Worm (Caenorhabditis elegans) whole organism, L1 larva: ENCODE measurements around the gene lcmt-1.

Experiments
- C04F5.9 ChIP-seq: sonication (generic microtip); optimal IDR thresholded peaks from 2 replicates; lab custom pipeline; 2016; ENCODE audit warnings: missing genetic modification characterization, missing compliant biosample characterization
- Y116A8C.19 ChIP-seq: sonication (generic microtip); optimal IDR thresholded peaks from 2 replicates; lab custom pipeline; 2016; ENCODE audit warnings: missing compliant biosample characterization, missing genetic modification characterization, borderline replicate concordance
- aha-1 ChIP-seq: fragments of 150-350 bp; optimal IDR thresholded peaks from 2 replicates; lab custom pipeline; 2014; ENCODE audit warnings: missing biosample characterization, missing genetic modification characterization
- alr-1 ChIP-seq: fragments of 200-800 bp; sonication (Bioruptor generic); optimal IDR thresholded peaks from 2 replicates; lab custom pipeline; 2018; ENCODE audit warnings: borderline replicate concordance, mild to moderate bottlenecking, missing genetic modification characterization, missing compliant biosample characterization
- ceh-82 ChIP-seq, 3 experiments: fragments of 150-350 bp in 1 of 3; sonication (generic microtip) in 2 of 3; optimal IDR thresholded peaks; 2 replicates each; lab custom pipeline; 2014 to 2017; ENCODE audit warnings: missing biosample characterization in 3 of 3, missing genetic modification characterization in 3 of 3
- ceh-88 ChIP-seq: fragments of 200-800 bp; sonication (Bioruptor generic); IDR thresholded peaks from 2 replicates; pipeline ENCODE4 v1.3.6; 2022; ENCODE audit warnings: missing genetic modification characterization, missing compliant biosample characterization
- ceh-90 ChIP-seq: sonication (generic microtip); optimal IDR thresholded peaks from 2 replicates; lab custom pipeline; 2016; ENCODE audit warnings: missing genetic modification characterization, missing compliant biosample characterization
- dpl-1 ChIP-seq, 3 experiments: fragments of 150-350 bp in 2 of 3; sonication (generic microtip) in 1 of 3; optimal IDR thresholded peaks; 2 replicates each; lab custom pipeline; 2014 to 2017; ENCODE audit warnings: missing biosample characterization in 3 of 3, missing genetic modification characterization in 3 of 3, missing genetic modification reagents in 3 of 3
- dsc-1 ChIP-seq: sonication (generic microtip); optimal IDR thresholded peaks from 2 replicates; lab custom pipeline; 2016; ENCODE audit warnings: mild to moderate bottlenecking, missing genetic modification characterization, missing compliant biosample characterization
- efl-1 ChIP-seq, 4 experiments: fragments of 150-350 bp; optimal IDR thresholded peaks in 3 of 4; peaks in 1 of 4; 1 replicate in 1 of 4; 2 replicates in 3 of 4; lab custom pipeline; 2014; ENCODE audit warnings: missing biosample characterization in 2 of 4, missing genetic modification characterization in 2 of 4, missing genetic modification reagents in 2 of 4
- elt-2 ChIP-seq: sonication (generic microtip); optimal IDR thresholded peaks from 2 replicates; lab custom pipeline; 2016; ENCODE audit warnings: missing genetic modification characterization, mild to moderate bottlenecking, inconsistent platforms, missing compliant biosample characterization, missing genetic modification reagents
- elt-3 ChIP-seq, 6 experiments: fragments of 150-350 bp in 1 of 6; sonication (generic microtip); optimal IDR thresholded peaks; 2 replicates each; lab custom pipeline; 2017 to 2018; ENCODE audit warnings: missing biosample characterization in 6 of 6, missing genetic modification characterization in 6 of 6, inconsistent platforms in 1 of 6
- ets-5 ChIP-seq: fragments of 200-800 bp; sonication (Bioruptor generic); IDR thresholded peaks from 2 replicates; pipeline ENCODE4 v1.3.6; 2022; ENCODE audit warnings: missing genetic modification characterization, missing compliant biosample characterization
- fkh-4 ChIP-seq: sonication (generic microtip); optimal IDR thresholded peaks from 2 replicates; lab custom pipeline; 2016; ENCODE audit warnings: missing compliant biosample characterization, missing genetic modification characterization, borderline replicate concordance
- fkh-8 ChIP-seq: sonication (generic microtip); optimal IDR thresholded peaks from 2 replicates; lab custom pipeline; 2016; ENCODE audit warnings: mild to moderate bottlenecking, missing genetic modification characterization, missing compliant biosample characterization
- grh-1 ChIP-seq: fragments of 200-800 bp; sonication (Bioruptor generic); IDR thresholded peaks from 2 replicates; pipeline ENCODE4 v1.3.6; 2022; ENCODE audit warnings: missing genetic modification reagents, missing genetic modification characterization, missing compliant biosample characterization
- hlh-4 ChIP-seq: sonication (generic microtip); optimal IDR thresholded peaks from 2 replicates; lab custom pipeline; 2016; ENCODE audit warnings: mild to moderate bottlenecking, missing genetic modification characterization, missing compliant biosample characterization
- hpl-2 ChIP-seq: fragments of 150-350 bp; optimal IDR thresholded peaks from 2 replicates; lab custom pipeline; 2014; ENCODE audit warnings: missing biosample characterization, missing genetic modification reagents, missing genetic modification characterization
- irx-1 ChIP-seq: sonication (generic microtip); optimal IDR thresholded peaks from 2 replicates; lab custom pipeline; 2016; ENCODE audit warnings: missing genetic modification characterization, missing compliant biosample characterization
- lin-14 ChIP-seq: fragments of 200-800 bp; sonication (Bioruptor generic); optimal IDR thresholded peaks from 2 replicates; lab custom pipeline; 2018; ENCODE audit warnings: mild to moderate bottlenecking, missing genetic modification characterization, moderate library complexity, missing compliant biosample characterization
- lin-35 ChIP-seq, 2 experiments: fragments of 150-350 bp; optimal IDR thresholded peaks; 2 replicates each; lab custom pipeline; 2014; ENCODE audit warnings: missing biosample characterization in 2 of 2, missing genetic modification characterization in 2 of 2, missing genetic modification reagents in 2 of 2
- lin-39 ChIP-seq: fragments of 150-350 bp; optimal IDR thresholded peaks from 2 replicates; lab custom pipeline; 2014; ENCODE audit warnings: missing biosample characterization, missing genetic modification reagents, missing genetic modification characterization
- mab-9 ChIP-seq: fragments of 200-800 bp; sonication (Bioruptor generic); IDR thresholded peaks from 2 replicates; pipeline ENCODE4 v1.3.6; 2022; ENCODE audit warnings: missing genetic modification reagents, missing genetic modification characterization, missing compliant biosample characterization
- mdl-1 ChIP-seq, 2 experiments: fragments of 150-350 bp; optimal IDR thresholded peaks; 2 replicates each; lab custom pipeline; 2014 to 2017; ENCODE audit warnings: missing biosample characterization in 2 of 2, missing genetic modification characterization in 2 of 2, inconsistent platforms in 1 of 2
- mef-2 ChIP-seq: fragments of 150-350 bp; optimal IDR thresholded peaks from 2 replicates; lab custom pipeline; 2014; ENCODE audit warnings: missing biosample characterization, missing genetic modification characterization
- mep-1 ChIP-seq: fragments of 150-350 bp; optimal IDR thresholded peaks from 2 replicates; lab custom pipeline; 2014; ENCODE audit warnings: missing biosample characterization, missing genetic modification characterization
- nhr-19 ChIP-seq: fragments of 200-800 bp; sonication (Bioruptor generic); conservative IDR thresholded peaks from 2 replicates; pipeline ENCODE4 v1.3.6; 2022; ENCODE audit warnings: missing genetic modification characterization, missing compliant biosample characterization
- nhr-20 ChIP-seq: sonication (generic microtip); optimal IDR thresholded peaks from 2 replicates; lab custom pipeline; 2016; ENCODE audit warnings: mild to moderate bottlenecking, missing genetic modification characterization, missing compliant biosample characterization
- nhr-71 ChIP-seq: sonication (generic microtip); optimal IDR thresholded peaks from 2 replicates; lab custom pipeline; 2016; ENCODE audit warnings: mild to moderate bottlenecking, missing genetic modification characterization, moderate library complexity, missing compliant biosample characterization
- nhr-76 ChIP-seq: sonication (generic microtip); optimal IDR thresholded peaks from 2 replicates; lab custom pipeline; 2017; ENCODE audit warnings: missing biosample characterization, missing genetic modification characterization
- nhr-77 ChIP-seq: fragments of 150-350 bp; optimal IDR thresholded peaks from 2 replicates; lab custom pipeline; 2014; ENCODE audit warnings: missing biosample characterization, missing genetic modification characterization
- nhr-85 ChIP-seq: sonication (generic microtip); peaks from one replicate; lab custom pipeline; 2016; ENCODE audit warnings: missing genetic modification characterization, inconsistent platforms, missing compliant biosample characterization
- skn-1 ChIP-seq: fragments of 150-350 bp; optimal IDR thresholded peaks from 2 replicates; lab custom pipeline; 2014; ENCODE audit warnings: missing biosample characterization, missing genetic modification characterization
- snu-23 ChIP-seq: sonication (generic microtip); optimal IDR thresholded peaks from 2 replicates; lab custom pipeline; 2016; ENCODE audit warnings: missing genetic modification characterization, missing compliant biosample characterization
- sox-4 ChIP-seq: sonication (generic microtip); optimal IDR thresholded peaks from 2 replicates; lab custom pipeline; 2016; ENCODE audit warnings: missing genetic modification characterization, missing compliant biosample characterization
- sptf-1 ChIP-seq: fragments of 150-350 bp; optimal IDR thresholded peaks from 2 replicates; lab custom pipeline; 2014; ENCODE audit warnings: missing biosample characterization, missing genetic modification characterization
- tbx-2 ChIP-seq: sonication (generic microtip); optimal IDR thresholded peaks from 2 replicates; lab custom pipeline; 2016; ENCODE audit warnings: missing genetic modification characterization, missing compliant biosample characterization
- tlp-1 ChIP-seq: fragments of 150-350 bp; optimal IDR thresholded peaks from 2 replicates; lab custom pipeline; 2014; ENCODE audit warnings: missing biosample characterization, missing genetic modification characterization
- unc-62 ChIP-seq: fragments of 150-350 bp; optimal IDR thresholded peaks from 2 replicates; lab custom pipeline; 2014; ENCODE audit warnings: missing biosample characterization, missing genetic modification reagents, missing genetic modification characterization
- vab-15 ChIP-seq: sonication (generic microtip); optimal IDR thresholded peaks from 2 replicates; lab custom pipeline; 2017; ENCODE audit warnings: missing genotype, mild to moderate bottlenecking, missing genetic modification characterization, missing compliant biosample characterization
- xbp-1 ChIP-seq: sonication (generic microtip); optimal IDR thresholded peaks from 2 replicates; lab custom pipeline; 2016; ENCODE audit warnings: missing genetic modification characterization, missing compliant biosample characterization
- zag-1 ChIP-seq: fragments of 150-350 bp; optimal IDR thresholded peaks from 2 replicates; lab custom pipeline; 2014; ENCODE audit warnings: missing biosample characterization, missing genetic modification characterization
- ztf-4 ChIP-seq: fragments of 150-350 bp; optimal IDR thresholded peaks from 2 replicates; lab custom pipeline; 2014; ENCODE audit warnings: missing biosample characterization, missing genetic modification characterization

Gene lcmt-1

DNA sequence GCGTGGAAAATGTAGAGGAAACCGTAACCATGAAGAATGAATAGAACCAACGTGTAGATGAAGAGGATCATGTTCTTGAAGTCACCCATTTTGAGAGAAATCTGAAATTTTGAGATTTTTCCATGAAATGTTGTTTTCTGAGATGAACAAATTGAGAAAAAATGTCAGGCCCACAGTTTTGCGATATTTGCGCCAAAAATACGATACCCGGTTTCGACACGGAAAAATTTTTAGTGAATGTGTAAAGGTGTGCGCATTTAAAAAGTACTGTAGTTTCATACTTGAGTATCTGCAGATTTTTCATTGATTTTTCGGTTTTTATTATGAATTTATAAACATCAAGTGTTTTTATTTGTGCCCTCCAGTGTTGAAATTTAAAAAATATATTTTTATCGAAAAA is 41.0 kb upstream of the lcmt-1 start, which contains the start of gene R10E4.9:
R10E4.9 (minus strand) TSS at position 101 of the 400 bp plus-strand sequence.
- no peak for TF ChIP-seq vab-15 (tag; lab: Kevin White, UChicago)
- no peak for TF ChIP-seq ets-5 (GFP tag; lab: Robert Waterston, UW)
- no peak for TF ChIP-seq efl-1 (optimal IDR thresholded peaks at IDR 0.05; lab: Kevin White, UChicago)
- TF ChIP-seq efl-1 (GFP tag; optimal IDR thresholded peaks at IDR 0.05 in 1 of 2; lab: Kevin White, UChicago): no peak
- TF ChIP-seq xbp-1: no peak
- TF ChIP-seq unc-62 (GFP tag; lab: Kevin White, UChicago): no peak
- TF ChIP-seq dsc-1 (tag; lab: Kevin White, UChicago): no peak
- TF ChIP-seq snu-23: no peak
- no peak for TF ChIP-seq grh-1 (GFP tag; lab: Robert Waterston, UW)
- no peak for TF ChIP-seq hlh-4 (tag; lab: Kevin White, UChicago)
- no peak for TF ChIP-seq ceh-88
- no peak for TF ChIP-seq sox-4
- TF ChIP-seq, all 84 proteins: peak for 0

DNA sequence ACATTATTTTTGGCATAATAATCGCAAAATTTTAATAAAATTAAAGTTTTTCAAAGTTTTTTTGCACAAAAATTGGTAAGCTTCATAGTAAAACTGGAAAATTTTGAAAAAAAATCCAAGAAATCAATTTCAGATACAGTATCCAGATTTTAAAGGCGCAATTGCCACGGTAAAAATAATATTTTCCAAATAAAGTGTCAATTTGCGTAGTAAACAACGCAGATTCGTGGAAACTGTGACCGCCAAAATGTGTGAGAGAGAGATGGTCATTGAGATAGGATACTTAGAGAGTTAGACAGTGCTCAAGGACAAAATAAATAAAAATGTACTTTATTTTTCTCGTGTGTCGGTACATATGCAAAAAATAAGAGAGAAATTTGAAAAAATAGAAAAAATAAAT is 40.5 kb upstream of the lcmt-1 start:
- TF ChIP-seq nhr-85 (tag; lab: Kevin White, UChicago): peak; percentile 73
- TF ChIP-seq mep-1 (tag; lab: Kevin White, UChicago): peak; percentile 52
- TF ChIP-seq nhr-76 (tag; lab: Kevin White, UChicago): no peak
- no peak for TF ChIP-seq efl-1 (optimal IDR thresholded peaks at IDR 0.05; lab: Kevin White, UChicago)
- peak in 1 of 2 experiments; percentile 88 for TF ChIP-seq efl-1 (GFP tag; optimal IDR thresholded peaks at IDR 0.05 in 1 of 2; lab: Kevin White, UChicago)
- TF ChIP-seq dsc-1 (tag; lab: Kevin White, UChicago): no peak
- TF ChIP-seq nhr-20: peak; percentile 4

ce11 chrIII:4309303-4309702 is 33.9 kb upstream of the lcmt-1 start:
- no peak for TF ChIP-seq aha-1
- TF ChIP-seq lin-14 (GFP tag; lab: Kevin White, UChicago): no peak
- no peak for TF ChIP-seq nhr-71 (tag; lab: Kevin White, UChicago)
- TF ChIP-seq nhr-77 (tag; lab: Kevin White, UChicago): no peak
- no peak for TF ChIP-seq fkh-8 (tag; lab: Kevin White, UChicago)
- no peak for TF ChIP-seq Y116A8C.19 (tag; lab: Kevin White, UChicago)
- no peak for TF ChIP-seq elt-2 (tag; lab: Kevin White, UChicago)
- no peak for TF ChIP-seq lin-35 (GFP tag; optimal IDR thresholded peaks at IDR 0.05; lab: Kevin White, UChicago)
- TF ChIP-seq irx-1 (tag; lab: Kevin White, UChicago): no peak
- TF ChIP-seq ceh-82 (tag; optimal IDR thresholded peaks at IDR 0.05; lab: Kevin White, UChicago): no peak

- TF ChIP-seq zag-1 (tag; lab: Kevin White, UChicago): no peak
- TF ChIP-seq lin-39 (tag; lab: Kevin White, UChicago): no peak
- TF ChIP-seq hlh-4 (tag; lab: Kevin White, UChicago): no peak
- peak; percentile 91 for TF ChIP-seq snu-23
- no peak for TF ChIP-seq sox-4
- TF ChIP-seq tbx-2 (tag; lab: Kevin White, UChicago): peak; percentile 75
- TF ChIP-seq lin-35 (GFP tag; optimal IDR thresholded peaks at IDR 0.05; lab: Kevin White, UChicago): peak; percentile 73 to 87
- TF ChIP-seq dpl-1 (GFP tag; optimal IDR thresholded peaks at IDR 0.05; lab: Kevin White, UChicago): peak; percentile 71 to 76 (median 73)
- peak; percentile 82 for TF ChIP-seq xbp-1
- TF ChIP-seq nhr-76 (tag; lab: Kevin White, UChicago): no peak
- TF ChIP-seq nhr-77 (tag; lab: Kevin White, UChicago): peak; percentile 39
- TF ChIP-seq mep-1 (tag; lab: Kevin White, UChicago): peak; percentile 86
- no peak for TF ChIP-seq mab-9 (GFP tag; lab: Robert Waterston, UW)
- no peak for TF ChIP-seq alr-1 (tag; lab: Kevin White, UChicago)
- no peak for TF ChIP-seq mef-2 (tag; lab: Kevin White, UChicago)
- no peak; the same call in none of the 2 replicates for TF ChIP-seq nhr-19 (GFP tag; lab: Robert Waterston, UW)
- no peak for TF ChIP-seq sptf-1 (tag; lab: Kevin White, UChicago)
- TF ChIP-seq hpl-2 (GFP tag; lab: Kevin White, UChicago): peak; percentile 6
- no peak for TF ChIP-seq ztf-4 (tag; lab: Kevin White, UChicago)
- TF ChIP-seq fkh-4 (tag; lab: Kevin White, UChicago): no peak
- no peak for TF ChIP-seq ceh-90 (tag; lab: Kevin White, UChicago)
- peak; percentile 72 for TF ChIP-seq skn-1 (tag; lab: Kevin White, UChicago)
- no peak for TF ChIP-seq C04F5.9 (tag; lab: Kevin White, UChicago)
- no peak for TF ChIP-seq lin-14 (GFP tag; lab: Kevin White, UChicago)
- TF ChIP-seq elt-3 (tag; optimal IDR thresholded peaks at IDR 0.05; lab: Kevin White, UChicago): peak in 1 of 6 experiments; percentile 84
- peak; percentile 83 for TF ChIP-seq fkh-8 (tag; lab: Kevin White, UChicago)
- peak in 1 of 2 experiments; percentile 88 for TF ChIP-seq mdl-1 (tag; optimal IDR thresholded peaks at IDR 0.05; lab: Kevin White, UChicago)
- TF ChIP-seq nhr-85 (tag; lab: Kevin White, UChicago): peak; percentile 36
- TF ChIP-seq tlp-1: no peak
Observed at ce11 chrIII:4313061-4313962, 29.9 kb upstream of the lcmt-1 start, which contains the start of the genes evl-14 and dcn-1. Gene evl-14 (minus strand): TSS chrIII:4313128. Gene dcn-1 (plus strand): TSS chrIII:4313912.
